Fruit fly (Drosophila melanogaster) whole organism, adult: ENCODE data around the gene Atat.

Source experiments
- CG11617 ChIP-seq: fragments of 200-800 bp; sonication (Bioruptor generic); optimal IDR thresholded peaks from 2 replicates; lab custom pipeline; 2017; ENCODE audit warnings: mild to moderate bottlenecking, missing biosample characterization, missing genetic modification reagents, missing genetic modification characterization
- CG12768 ChIP-seq: fragments of 200-800 bp; sonication (Bioruptor generic); optimal IDR thresholded peaks from 2 replicates; lab custom pipeline; 2017; ENCODE audit warnings: missing biosample characterization, missing genetic modification characterization, mild to moderate bottlenecking, moderate library complexity, missing genetic modification reagents
- CG14711 ChIP-seq: fragments of 200-800 bp; sonication (Bioruptor generic); optimal IDR thresholded peaks from 2 replicates; lab custom pipeline; 2018; ENCODE audit warnings: missing biosample characterization, mild to moderate bottlenecking, missing genetic modification characterization, moderate library complexity
- CG1620 ChIP-seq: fragments of 200-800 bp; sonication (Bioruptor generic); optimal IDR thresholded peaks from 2 replicates; lab custom pipeline; 2016; ENCODE audit warnings: missing biosample characterization, missing genetic modification characterization
- CG33017 ChIP-seq: fragments of 200-800 bp; sonication (Bioruptor generic); optimal IDR thresholded peaks from 2 replicates; lab custom pipeline; 2018; ENCODE audit warnings: missing biosample characterization, mild to moderate bottlenecking, missing genetic modification characterization, moderate library complexity
- CG5204 ChIP-seq: fragments of 200-800 bp; sonication (Bioruptor generic); optimal IDR thresholded peaks from 2 replicates; lab custom pipeline; 2016; ENCODE audit warnings: missing biosample characterization, missing genetic modification characterization
- CG7045 ChIP-seq: fragments of 200-800 bp; sonication (Bioruptor generic); optimal IDR thresholded peaks from 2 replicates; lab custom pipeline; 2017; ENCODE audit warnings: missing biosample characterization, mild to moderate bottlenecking, missing genetic modification characterization
- CG7101 ChIP-seq: fragments of 200-800 bp; sonication (Bioruptor generic); optimal IDR thresholded peaks from 2 replicates; lab custom pipeline; 2018; ENCODE audit warnings: missing biosample characterization, mild to moderate bottlenecking, missing genetic modification characterization, moderate library complexity
- Clk ChIP-seq: fragments of 200-800 bp; sonication (Bioruptor generic); optimal IDR thresholded peaks from 2 replicates; lab custom pipeline; 2017; ENCODE audit warnings: missing biosample characterization, missing genetic modification characterization
- Crg-1 ChIP-seq: fragments of 200-800 bp; sonication (Bioruptor generic); optimal IDR thresholded peaks from 2 replicates; lab custom pipeline; 2016; ENCODE audit warnings: missing biosample characterization, missing genetic modification characterization
- Hr96 ChIP-seq: fragments of 200-800 bp; sonication (Bioruptor generic); optimal IDR thresholded peaks from 2 replicates; lab custom pipeline; 2016; ENCODE audit warnings: missing biosample characterization, missing genetic modification characterization
- Mnt ChIP-seq: fragments of 200-800 bp; sonication (Bioruptor generic); optimal IDR thresholded peaks from 2 replicates; lab custom pipeline; 2016; ENCODE audit warnings: missing biosample characterization, mild to moderate bottlenecking, missing genetic modification characterization
- bab1 ChIP-seq: fragments of 200-800 bp; sonication (Bioruptor generic); optimal IDR thresholded peaks from 3 replicates; lab custom pipeline; 2019; ENCODE audit warnings: missing biosample characterization, mild to moderate bottlenecking, missing genetic modification characterization, moderate library complexity
- cic ChIP-seq: fragments of 200-800 bp; sonication (Bioruptor generic); optimal IDR thresholded peaks from 2 replicates; lab custom pipeline; 2017; ENCODE audit warnings: missing biosample characterization, mild to moderate bottlenecking, missing genetic modification characterization, moderate library complexity
- cnc ChIP-seq, 2 experiments: fragments of >200 bp; optimal IDR thresholded peaks; 2 replicates each; lab custom pipeline; 2017
- kay ChIP-seq: fragments of 200-800 bp; sonication (Bioruptor generic); peaks from one replicate; lab custom pipeline; 2016; ENCODE audit warnings: missing biosample characterization, missing genetic modification characterization, borderline replicate concordance
- ovo ChIP-seq: fragments of 200-800 bp; sonication (Bioruptor generic); optimal IDR thresholded peaks from 2 replicates; lab custom pipeline; 2016; ENCODE audit warnings: missing biosample characterization, missing genetic modification characterization
- pad ChIP-seq: fragments of 200-800 bp; sonication (Bioruptor generic); optimal IDR thresholded peaks from 3 replicates; lab custom pipeline; 2017; ENCODE audit warnings: missing biosample characterization, missing genetic modification characterization, mild to moderate bottlenecking, moderate library complexity, missing genetic modification reagents
- tj ChIP-seq: fragments of 200-800 bp; sonication (Bioruptor generic); optimal IDR thresholded peaks from 3 replicates; lab custom pipeline; 2017; ENCODE audit warnings: missing biosample characterization, mild to moderate bottlenecking, missing genetic modification characterization, moderate library complexity
- toe ChIP-seq: fragments of 200-800 bp; sonication (Bioruptor generic); optimal IDR thresholded peaks from 2 replicates; lab custom pipeline; 2016; ENCODE audit warnings: missing biosample characterization, missing genetic modification characterization

Atat gene

dm6 chr3L:9429665-9430607 is 3.4 kb upstream of the Atat start, which contains the start of the genes RpS17 and MTF-1:
Gene RpS17, minus strand, starts transcription at chr3L:9429821.
Gene MTF-1, plus strand, starts transcription at chr3L:9430312.
- TF ChIP-seq pad (GFP tag; lab: Kevin White, UChicago): peak; percentile 24
- TF ChIP-seq tj (GFP tag; lab: Kevin White, UChicago): peak; percentile 27
- peak; percentile 33 for TF ChIP-seq Crg-1 (GFP tag; lab: Kevin White, UChicago)
- TF ChIP-seq CG1620 (GFP tag; lab: Kevin White, UChicago): peak; percentile 61
- no peak for TF ChIP-seq CG5204 (GFP tag; lab: Kevin White, UChicago)
- peak; percentile 47 for TF ChIP-seq CG12768 (GFP tag; lab: Kevin White, UChicago)
- no peak for TF ChIP-seq toe
- TF ChIP-seq bab1 (GFP tag; lab: Kevin White, UChicago): peak; percentile 70
- TF ChIP-seq CG14711 (tag; lab: Kevin White, UChicago): peak; percentile 50
- TF ChIP-seq Clk (GFP tag; lab: Kevin White, UChicago): peak; percentile 1
- peak; percentile 15 for TF ChIP-seq CG7045
- TF ChIP-seq cic (GFP tag; lab: Kevin White, UChicago): peak; percentile 48
- TF ChIP-seq CG11617 (GFP tag; lab: Kevin White, UChicago): peak; percentile 73
- TF ChIP-seq cnc (optimal IDR thresholded peaks at IDR 0.05; lab: Kevin White, UChicago): no peak
- TF ChIP-seq Mnt: peak; percentile 87
- peak; percentile 51 for TF ChIP-seq CG33017 (tag; lab: Kevin White, UChicago)
- peak; percentile 19 for TF ChIP-seq ovo (GFP tag; lab: Kevin White, UChicago)
- TF ChIP-seq kay (GFP tag; lab: Kevin White, UChicago): no peak
- TF ChIP-seq Hr96: peak; percentile 40
- TF ChIP-seq CG7101 (tag; lab: Kevin White, UChicago): peak; percentile 66

- no peak for TF ChIP-seq ovo (GFP tag; lab: Kevin White, UChicago)
- TF ChIP-seq toe: no peak
- TF ChIP-seq tj (GFP tag; lab: Kevin White, UChicago): no peak
- TF ChIP-seq CG7045: no peak
- TF ChIP-seq CG12768 (GFP tag; lab: Kevin White, UChicago): no peak
- TF ChIP-seq pad (GFP tag; lab: Kevin White, UChicago): no peak
- no peak for TF ChIP-seq Clk (GFP tag; lab: Kevin White, UChicago)
- no peak for TF ChIP-seq cnc (optimal IDR thresholded peaks at IDR 0.05; lab: Kevin White, UChicago)
- TF ChIP-seq CG14711 (tag; lab: Kevin White, UChicago): no peak
- no peak for TF ChIP-seq Crg-1 (GFP tag; lab: Kevin White, UChicago)
- no peak for TF ChIP-seq bab1 (GFP tag; lab: Kevin White, UChicago)
- TF ChIP-seq CG33017 (tag; lab: Kevin White, UChicago): no peak
- no peak for TF ChIP-seq Mnt
- TF ChIP-seq CG5204 (GFP tag; lab: Kevin White, UChicago): no peak
- TF ChIP-seq CG7101 (tag; lab: Kevin White, UChicago): no peak
- TF ChIP-seq CG11617 (GFP tag; lab: Kevin White, UChicago): no peak
- TF ChIP-seq kay (GFP tag; lab: Kevin White, UChicago): no peak
Measured at dm6 chr3L:9425838-9426237, 720 bp downstream of the Atat start.

DNA sequence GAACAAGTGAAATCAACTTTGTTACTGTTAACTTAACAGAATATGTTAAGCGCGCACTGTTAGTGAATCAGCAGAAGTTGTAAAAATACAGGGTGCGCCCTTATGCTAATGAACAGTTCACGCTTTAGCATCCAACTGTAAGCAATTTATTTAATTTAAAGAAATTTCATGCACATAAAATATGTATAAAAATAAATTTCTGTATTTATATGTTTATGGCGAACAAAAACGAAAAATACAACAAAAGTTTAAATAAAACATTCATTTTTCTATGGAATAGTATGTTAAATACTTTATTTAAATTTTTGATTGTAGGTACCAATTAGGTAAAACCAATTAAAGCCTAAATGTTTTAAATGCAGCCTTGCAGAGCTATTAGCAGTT is 2.0 kb downstream of the Atat start:
- TF ChIP-seq CG33017 (tag; lab: Kevin White, UChicago) (peak; percentile 65), CG7101 (tag; lab: Kevin White, UChicago) (peak; percentile 10), Crg-1 (GFP tag; lab: Kevin White, UChicago) (no peak), CG5204 (GFP tag; lab: Kevin White, UChicago) (no peak), kay (GFP tag; lab: Kevin White, UChicago) (peak; percentile 97), CG7045 (peak; percentile 36), Clk (GFP tag; lab: Kevin White, UChicago) (no peak), toe (no peak), ovo (GFP tag; lab: Kevin White, UChicago) (no peak), CG14711 (tag; lab: Kevin White, UChicago) (peak; percentile 57), pad (GFP tag; lab: Kevin White, UChicago) (no peak), cnc (optimal IDR thresholded peaks at IDR 0.05; lab: Kevin White, UChicago) (peak in 1 of 2 experiments; percentile 78), CG1620 (GFP tag; lab: Kevin White, UChicago) (no peak), CG12768 (GFP tag; lab: Kevin White, UChicago) (peak; percentile 18), CG11617 (GFP tag; lab: Kevin White, UChicago) (peak; percentile 32), tj (GFP tag; lab: Kevin White, UChicago) (no peak)

- TF ChIP-seq cic (GFP tag; lab: Kevin White, UChicago) (peak; percentile 77), Mnt (peak; percentile 50), Clk (GFP tag; lab: Kevin White, UChicago) (no peak), bab1 (GFP tag; lab: Kevin White, UChicago) (no peak), CG12768 (GFP tag; lab: Kevin White, UChicago) (peak; percentile 33), CG1620 (GFP tag; lab: Kevin White, UChicago) (no peak)
Measured at dm6 chr3L:9423757-9424527, 2.6 kb downstream of the Atat start.
